Fruit fly (Drosophila melanogaster): Measurements from ENCODE around the gene CG12402.

The CG12402 gene

DNA sequence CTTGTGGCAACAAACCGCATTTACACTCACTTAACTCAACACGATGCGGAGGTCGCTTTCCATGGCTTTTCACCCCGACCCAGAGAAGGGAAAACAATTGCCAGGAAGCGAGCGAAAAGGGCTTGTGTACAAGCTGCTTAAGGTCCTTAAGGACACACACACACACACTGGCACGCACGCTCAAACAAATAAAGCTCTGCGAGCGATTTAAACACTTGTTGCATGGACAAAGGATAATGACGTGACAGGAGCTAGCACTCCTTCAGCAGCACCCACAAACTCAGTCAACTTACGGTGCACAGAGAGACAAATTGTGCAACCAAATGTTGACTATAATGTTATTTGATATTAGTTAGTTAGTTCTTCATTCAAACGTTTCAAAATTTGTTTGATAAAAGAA lies 22.6 kb downstream of the CG12402 start:
- TF ChIP-seq Sin3A (optimal IDR thresholded peaks at IDR 0.05) (no peak), ttk (optimal IDR thresholded peaks at IDR 0.05) (no peak), psq (optimal IDR thresholded peaks at IDR 0.05) (no peak), insv (optimal IDR thresholded peaks at IDR 0.05) (no peak), Myc (optimal IDR thresholded peaks at IDR 0.05) (no peak), h (optimal IDR thresholded peaks at IDR 0.05) (no peak)

- TF ChIP-seq ttk (optimal IDR thresholded peaks at IDR 0.05), result no peak
- TF ChIP-seq h (optimal IDR thresholded peaks at IDR 0.05), result no peak
- no peak for TF ChIP-seq Myc (optimal IDR thresholded peaks at IDR 0.05)
- no peak for TF ChIP-seq Sin3A (optimal IDR thresholded peaks at IDR 0.05)
- no peak for TF ChIP-seq psq (optimal IDR thresholded peaks at IDR 0.05)
- no peak for TF ChIP-seq insv (optimal IDR thresholded peaks at IDR 0.05)
Measured at dm6 chr3R:14081526-14081925, 26.6 kb downstream of the CG12402 start.

dm6 chr3R:14077026-14077425 lies 31.1 kb downstream of the CG12402 start:
- TF ChIP-seq Sin3A (optimal IDR thresholded peaks at IDR 0.05), result no peak
- no peak for TF ChIP-seq psq (optimal IDR thresholded peaks at IDR 0.05)

DNA sequence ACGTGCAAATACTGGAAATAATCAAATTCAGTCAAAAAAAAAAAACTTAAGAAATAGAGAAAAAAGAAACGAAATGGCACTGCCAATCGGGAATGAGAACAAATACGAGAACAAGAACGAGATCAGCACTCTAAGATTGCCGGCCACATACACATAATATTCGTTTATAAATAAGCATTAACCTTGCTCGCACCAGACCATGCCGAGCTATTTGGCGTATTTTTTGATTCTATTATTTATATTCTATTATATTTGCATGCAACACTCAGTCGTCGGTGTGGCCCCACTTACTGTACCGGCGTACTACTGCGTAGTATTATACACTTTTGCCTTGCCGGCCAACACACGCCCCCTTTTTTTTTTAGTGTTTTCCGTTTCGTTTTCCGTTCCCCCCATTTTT lies 37.5 kb downstream of the CG12402 start:
- TF ChIP-seq Myc (optimal IDR thresholded peaks at IDR 0.05) (no peak), ttk (optimal IDR thresholded peaks at IDR 0.05) (no peak), insv (optimal IDR thresholded peaks at IDR 0.05) (no peak), Sin3A (optimal IDR thresholded peaks at IDR 0.05) (no peak), h (optimal IDR thresholded peaks at IDR 0.05) (no peak), psq (optimal IDR thresholded peaks at IDR 0.05) (no peak)

dm6 chr3R:14070096-14070495 lies 38.0 kb downstream of the CG12402 start:
- TF ChIP-seq Myc (optimal IDR thresholded peaks at IDR 0.05) (no peak), Sin3A (optimal IDR thresholded peaks at IDR 0.05) (no peak), psq (optimal IDR thresholded peaks at IDR 0.05) (no peak), insv (optimal IDR thresholded peaks at IDR 0.05) (no peak), ttk (optimal IDR thresholded peaks at IDR 0.05) (no peak), h (optimal IDR thresholded peaks at IDR 0.05) (no peak)

DNA sequence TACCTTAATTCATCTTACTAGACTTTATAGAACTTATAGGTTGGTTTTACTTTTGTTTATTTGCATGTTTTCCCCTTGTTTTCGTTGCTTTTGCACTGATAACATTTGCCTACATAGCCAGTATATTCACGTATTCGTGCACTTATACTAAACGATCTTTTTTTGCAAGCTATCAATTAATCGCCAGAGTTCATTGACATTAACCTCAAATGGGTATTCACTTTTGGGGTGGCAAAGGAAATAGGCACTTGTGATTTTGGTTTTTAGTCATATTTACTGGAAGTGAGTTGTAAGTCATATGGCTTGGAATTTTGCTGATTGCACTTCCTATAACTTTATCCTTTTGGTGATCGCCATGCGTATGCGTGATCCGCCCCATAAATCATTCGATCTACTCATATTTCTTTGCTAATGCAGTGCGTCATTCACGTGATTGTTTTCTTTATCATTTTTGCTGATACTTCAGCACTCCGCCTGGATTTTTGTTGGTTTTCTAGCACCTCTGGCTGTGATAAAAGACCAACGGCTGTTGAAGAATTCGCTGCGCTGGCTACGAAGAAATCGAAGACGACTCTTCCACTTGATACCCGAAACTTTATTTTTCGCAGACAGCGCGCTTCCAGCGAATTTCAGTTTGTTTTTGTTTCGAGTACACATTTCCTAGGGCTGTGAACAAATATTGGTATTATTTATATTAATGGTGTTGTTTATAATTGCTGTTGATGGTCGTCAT lies 40.1 kb downstream of the CG12402 start:
- no peak for TF ChIP-seq Myc (optimal IDR thresholded peaks at IDR 0.05)
- no peak for TF ChIP-seq psq (optimal IDR thresholded peaks at IDR 0.05)
- TF ChIP-seq Sin3A (optimal IDR thresholded peaks at IDR 0.05), result no peak
- no peak for TF ChIP-seq insv (optimal IDR thresholded peaks at IDR 0.05)
- no peak for TF ChIP-seq h (optimal IDR thresholded peaks at IDR 0.05)
- TF ChIP-seq ttk (optimal IDR thresholded peaks at IDR 0.05), result no peak

- TF ChIP-seq Myc (optimal IDR thresholded peaks at IDR 0.05) (no peak), h (optimal IDR thresholded peaks at IDR 0.05) (no peak), insv (optimal IDR thresholded peaks at IDR 0.05) (no peak), Sin3A (optimal IDR thresholded peaks at IDR 0.05) (no peak), psq (optimal IDR thresholded peaks at IDR 0.05) (no peak), ttk (optimal IDR thresholded peaks at IDR 0.05) (no peak)
Measured at dm6 chr3R:14065241-14065640, 42.9 kb downstream of the CG12402 start.

DNA sequence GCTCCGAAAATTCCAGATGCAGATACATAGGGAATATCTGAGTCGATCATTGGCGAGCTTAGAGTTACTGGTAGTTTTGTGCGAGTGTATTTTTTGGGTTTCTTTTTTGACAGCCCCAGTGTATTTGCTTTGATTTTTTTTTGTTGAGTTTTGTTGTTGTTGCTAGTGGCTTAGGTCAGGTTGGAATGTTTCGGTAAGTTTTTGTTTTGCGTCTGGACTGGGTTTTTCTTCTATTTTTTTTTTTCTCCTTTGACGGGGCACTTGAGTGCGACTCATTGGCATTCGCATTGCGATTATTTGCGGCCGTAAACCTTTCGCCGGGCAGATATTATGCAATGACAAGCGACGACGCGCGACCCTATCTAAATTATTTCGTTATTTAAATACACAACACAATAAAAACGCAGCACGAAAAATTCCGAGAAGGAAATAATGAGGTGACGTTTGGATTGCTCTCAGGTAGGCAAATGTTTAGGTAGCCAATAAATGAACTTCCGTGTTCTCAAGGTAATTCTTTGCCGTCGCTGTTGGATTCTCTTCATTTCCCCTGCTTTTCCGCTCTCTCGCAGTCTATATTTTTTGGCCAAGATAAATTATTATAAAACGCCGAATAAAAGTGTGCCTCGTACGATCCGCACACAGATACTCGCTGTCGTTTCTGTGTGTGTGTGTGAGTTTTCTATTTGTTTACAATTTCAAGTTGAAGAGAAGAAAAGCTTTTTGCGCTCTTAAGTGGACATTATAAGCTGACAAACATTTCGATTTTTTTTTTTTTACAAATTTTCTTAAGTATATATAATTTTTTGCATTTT lies 43.8 kb downstream of the CG12402 start:
- no peak for TF ChIP-seq Myc (optimal IDR thresholded peaks at IDR 0.05)
- no peak for TF ChIP-seq insv (optimal IDR thresholded peaks at IDR 0.05)
- TF ChIP-seq ttk (optimal IDR thresholded peaks at IDR 0.05), result no peak
- TF ChIP-seq h (optimal IDR thresholded peaks at IDR 0.05), result no peak
- no peak for TF ChIP-seq Sin3A (optimal IDR thresholded peaks at IDR 0.05)
- no peak for TF ChIP-seq psq (optimal IDR thresholded peaks at IDR 0.05)

DNA sequence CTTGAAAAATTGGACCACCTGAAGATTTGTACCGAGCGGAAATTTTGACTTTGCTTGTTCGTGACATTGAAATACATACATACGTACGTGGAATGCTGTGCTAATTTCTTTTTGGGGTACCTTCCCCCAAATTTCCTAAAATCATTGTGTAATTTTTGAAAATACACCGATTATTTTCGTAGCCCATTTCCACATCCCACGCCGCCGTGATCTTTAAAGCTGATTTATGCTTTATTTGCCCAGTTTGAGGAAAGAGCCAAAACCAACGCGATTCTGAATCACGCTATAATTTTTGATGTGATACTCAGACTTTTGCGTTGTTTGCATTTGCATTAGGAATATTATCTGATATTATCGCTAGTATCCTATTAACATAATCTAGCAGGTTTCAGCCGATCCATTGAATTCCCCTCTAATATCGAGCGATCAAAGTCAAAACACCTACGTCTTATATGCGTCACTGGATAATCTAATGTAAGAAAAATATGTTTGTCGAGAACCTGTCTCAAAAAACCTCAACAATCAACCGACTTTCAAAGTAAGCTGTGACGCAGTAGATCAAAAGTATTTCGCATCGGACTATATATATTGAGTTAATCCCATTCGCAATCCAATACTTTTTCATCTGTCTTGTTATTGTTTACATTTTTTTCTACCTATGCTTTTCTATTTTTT lies 45.1 kb downstream of the CG12402 start:
- no peak for TF ChIP-seq Myc (optimal IDR thresholded peaks at IDR 0.05)
- no peak for TF ChIP-seq ttk (optimal IDR thresholded peaks at IDR 0.05)
- no peak for TF ChIP-seq insv (optimal IDR thresholded peaks at IDR 0.05)
- TF ChIP-seq Sin3A (optimal IDR thresholded peaks at IDR 0.05), result no peak
- TF ChIP-seq h (optimal IDR thresholded peaks at IDR 0.05), result no peak
- no peak for TF ChIP-seq psq (optimal IDR thresholded peaks at IDR 0.05)

- TF ChIP-seq Sin3A (optimal IDR thresholded peaks at IDR 0.05) (no peak), Myc (optimal IDR thresholded peaks at IDR 0.05) (no peak), ttk (optimal IDR thresholded peaks at IDR 0.05) (no peak), insv (optimal IDR thresholded peaks at IDR 0.05) (no peak), h (optimal IDR thresholded peaks at IDR 0.05) (no peak), psq (optimal IDR thresholded peaks at IDR 0.05) (no peak)
Measured at dm6 chr3R:14061988-14062868, 45.9 kb downstream of the CG12402 start.
